Worm (Caenorhabditis elegans) whole organism, midembryonic: ENCODE data around the gene R08C7.12.

Experiments
- T22C8.4 ChIP-seq: fragments of 200-800 bp; sonication (Bioruptor generic); IDR thresholded peaks from 2 replicates; pipeline ENCODE4 v1.3.6; 2022; ENCODE audit warnings: missing genetic modification characterization, missing compliant biosample characterization
- cog-1 ChIP-seq: sonication (generic microtip); optimal IDR thresholded peaks from 2 replicates; lab custom pipeline; 2016; ENCODE audit warnings: missing genetic modification characterization, missing compliant biosample characterization
- flt-1 ChIP-seq: fragments of 200-800 bp; sonication (Bioruptor generic); IDR thresholded peaks from 2 replicates; pipeline ENCODE4 v1.3.6; 2022; ENCODE audit warnings: missing genetic modification characterization, missing compliant biosample characterization
- klf-2 ChIP-seq: fragments of 200-800 bp; sonication (Bioruptor generic); conservative IDR thresholded peaks from 2 replicates; pipeline ENCODE4 v1.3.6; 2022; ENCODE audit warnings: missing genetic modification reagents, missing genetic modification characterization, missing compliant biosample characterization
- med-1 ChIP-seq: sonication (generic microtip); optimal IDR thresholded peaks from 2 replicates; lab custom pipeline; 2017; ENCODE audit warnings: missing genetic modification characterization, mild to moderate bottlenecking, missing compliant biosample characterization, antibody characterized with exemption, missing genetic modification reagents; ENCODE audit not compliant: insufficient read depth
- ref-1 ChIP-seq: fragments of 200-800 bp; sonication (Bioruptor generic); conservative IDR thresholded peaks from 2 replicates; pipeline ENCODE4 v1.3.6; 2022; ENCODE audit warnings: missing genetic modification reagents, missing genetic modification characterization, missing compliant biosample characterization
- tab-1 ChIP-seq: fragments of 200-800 bp; sonication (Bioruptor generic); IDR thresholded peaks from 2 replicates; pipeline ENCODE4 v1.3.6; 2022; ENCODE audit warnings: missing genetic modification characterization, missing compliant biosample characterization
- ztf-23 ChIP-seq: fragments of 200-800 bp; sonication (Bioruptor generic); IDR thresholded peaks from 2 replicates; pipeline ENCODE4 v1.3.6; 2022; ENCODE audit warnings: missing genetic modification reagents, missing genetic modification characterization, missing compliant biosample characterization
- ztf-29 ChIP-seq: fragments of 200-800 bp; sonication (Bioruptor generic); IDR thresholded peaks from 2 replicates; pipeline ENCODE4 v1.3.6; 2022; ENCODE audit warnings: missing genetic modification reagents, missing genetic modification characterization, missing compliant biosample characterization

- TF ChIP-seq flt-1 (GFP tag; lab: Robert Waterston, UW) = no peak
- no peak for TF ChIP-seq tab-1 (GFP tag; lab: Robert Waterston, UW)
- no peak for TF ChIP-seq ref-1 (GFP tag; lab: Robert Waterston, UW)
- no peak for TF ChIP-seq cog-1 (tag; lab: Kevin White, UChicago)
- TF ChIP-seq med-1 (GFP tag; lab: Kevin White, UChicago) = no peak
- no peak for TF ChIP-seq ztf-23 (GFP tag; lab: Robert Waterston, UW)
- no peak for TF ChIP-seq T22C8.4 (GFP tag; lab: Robert Waterston, UW)
- TF ChIP-seq ztf-29 (GFP tag; lab: Robert Waterston, UW) = no peak
- no peak for TF ChIP-seq klf-2 (GFP tag; lab: Robert Waterston, UW)
Observed at ce11 chrIV:4478612-4479011, 29.1 kb downstream of the R08C7.12 start.
